Worm (Caenorhabditis elegans): Measurements from ENCODE around the gene sir-2.2.

DNA sequence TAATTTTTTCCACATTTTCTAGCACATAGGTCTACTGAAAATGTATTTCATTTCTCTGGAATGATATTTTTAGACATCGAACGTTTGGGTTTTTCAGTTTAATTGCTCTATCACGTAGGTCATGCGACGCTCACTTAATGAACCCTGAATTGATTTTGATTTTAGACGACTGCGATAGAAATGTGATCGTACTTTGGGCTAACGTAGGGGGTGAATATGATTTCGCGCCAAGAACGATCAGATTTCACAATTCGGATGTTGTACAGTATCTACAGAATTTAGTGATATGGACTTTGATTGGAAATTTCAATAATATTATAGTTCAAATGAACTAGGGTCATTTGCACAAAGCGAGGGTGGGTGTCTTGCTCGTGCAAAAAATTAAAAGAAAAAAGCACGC is 24.3 kb downstream of the sir-2.2 start:
- no peak for TF ChIP-seq dve-1 (tag; optimal IDR thresholded peaks at IDR 0.05)
- TF ChIP-seq gmeb-2 (tag; optimal IDR thresholded peaks at IDR 0.05), result no peak
- TF ChIP-seq unc-42 (tag; optimal IDR thresholded peaks at IDR 0.05), result no peak
- no peak for TF ChIP-seq nhr-232 (tag; optimal IDR thresholded peaks at IDR 0.05)
- no peak for TF ChIP-seq F13H6.1 (tag; optimal IDR thresholded peaks at IDR 0.05)
